Worm (Caenorhabditis elegans): ENCODE results near the gene exos-4.1.

Gene exos-4.1

ce11 chrIV:13121396-13121795, 22.6 kb downstream of the exos-4.1 start:
- TF ChIP-seq nhr-23 (tag; optimal IDR thresholded peaks at IDR 0.05) (no peak), ztf-11 (tag; optimal IDR thresholded peaks at IDR 0.05) (no peak), ama-1 (optimal IDR thresholded peaks at IDR 0.05) (no peak), unc-62 (GFP tag; optimal IDR thresholded peaks at IDR 0.05) (no peak), nhr-237 (tag; optimal IDR thresholded peaks at IDR 0.05) (no peak), F13H6.1 (tag; optimal IDR thresholded peaks at IDR 0.05) (no peak), skn-1 (tag; optimal IDR thresholded peaks at IDR 0.05) (no peak), mab-5 (tag; optimal IDR thresholded peaks at IDR 0.05) (no peak), blmp-1 (tag; optimal IDR thresholded peaks at IDR 0.05; ENCODE audit: insufficient read depth) (no peak), dmd-4 (tag; optimal IDR thresholded peaks at IDR 0.05) (no peak), crh-2 (tag; optimal IDR thresholded peaks at IDR 0.05) (no peak), nhr-12 (tag; optimal IDR thresholded peaks at IDR 0.05) (no peak), ZK546.5 (tag; optimal IDR thresholded peaks at IDR 0.05) (no peak)

ce11 chrIV:13125999-13126398, 27.2 kb downstream of the exos-4.1 start:
- peak; percentile 1 for TF ChIP-seq nhr-129 (tag; optimal IDR thresholded peaks at IDR 0.05)
- no peak for TF ChIP-seq peb-1 (tag; optimal IDR thresholded peaks at IDR 0.05)
- peak; percentile 34 for TF ChIP-seq F13H6.1 (tag; optimal IDR thresholded peaks at IDR 0.05)
- no peak for TF ChIP-seq mab-5 (tag; optimal IDR thresholded peaks at IDR 0.05)
- TF ChIP-seq nhr-23 (tag; optimal IDR thresholded peaks at IDR 0.05) = no peak
- TF ChIP-seq ZK546.5 (tag; optimal IDR thresholded peaks at IDR 0.05) = no peak
- no peak for TF ChIP-seq lin-39 (tag; optimal IDR thresholded peaks at IDR 0.05)

ce11 chrIV:13127720-13128119, 28.9 kb downstream of the exos-4.1 start:
- TF ChIP-seq nhr-237 (tag; optimal IDR thresholded peaks at IDR 0.05) (no peak), unc-55 (GFP tag; optimal IDR thresholded peaks at IDR 0.05) (peak; percentile 15)

ce11 chrIV:13142254-13142653, 43.5 kb downstream of the exos-4.1 start, which contains the start of gene spe-43:
TSS of gene spe-43 (minus strand) at chrIV:13142354.
- no peak for TF ChIP-seq nhr-21 (tag; optimal IDR thresholded peaks at IDR 0.05)
- TF ChIP-seq F13H6.1 (tag; optimal IDR thresholded peaks at IDR 0.05) = no peak

ce11 chrIV:13149276-13149675, 50.5 kb downstream of the exos-4.1 start, which contains the start of gene nlp-79:
TSS of gene nlp-79 (plus strand) at chrIV:13149576.
- TF ChIP-seq mab-5 (tag; optimal IDR thresholded peaks at IDR 0.05) = no peak
- TF ChIP-seq sem-4 (tag; optimal IDR thresholded peaks at IDR 0.05) = no peak
